Worm (Caenorhabditis elegans): ENCODE results near the gene str-112.

DNA sequence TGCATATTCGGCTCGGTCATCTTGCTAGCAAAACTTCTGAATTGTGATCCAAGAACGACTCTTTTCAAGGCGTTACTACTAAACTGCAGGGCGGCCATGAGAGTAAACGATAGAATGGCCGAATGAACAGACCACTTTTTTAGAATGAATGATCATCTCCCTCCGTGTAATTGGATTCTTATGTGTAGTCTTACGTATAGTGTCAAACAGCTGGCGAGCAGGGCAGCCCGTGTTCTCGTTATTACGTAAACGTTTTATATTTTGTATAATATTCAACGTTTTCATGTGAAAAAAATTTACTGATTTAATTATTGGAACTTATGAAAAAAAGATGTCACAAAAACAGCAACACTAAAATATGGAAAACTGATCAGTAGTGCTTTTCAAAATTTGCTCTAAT lies 17.9 kb upstream of the str-112 start, which contains the start of gene F10D2.10:
- TF ChIP-seq spr-1 (tag; optimal IDR thresholded peaks at IDR 0.05) (no peak), daf-8 (GFP tag; IDR thresholded peaks at IDR 0.05) (no peak), zag-1 (tag; optimal IDR thresholded peaks at IDR 0.05) (no peak), lin-39 (tag; optimal IDR thresholded peaks at IDR 0.05) (no peak)

Measured in whole organism, L4 larva.